Worm (Caenorhabditis elegans) whole organism, midembryonic: Measurements from ENCODE around the gene ZK666.14.
"Not testable (repeated sequence)": the region's sequence is repeated elsewhere in the genome, so short reads cannot be mapped to it uniquely, and the experiment has no call there.

ENCODE experiments used
- T22C8.4 ChIP-seq: fragments of 200-800 bp; sonication (Bioruptor generic); IDR thresholded peaks from 2 replicates; pipeline ENCODE4 v1.3.6; 2022; ENCODE audit warnings: missing genetic modification characterization, missing compliant biosample characterization
- cog-1 ChIP-seq: sonication (generic microtip); optimal IDR thresholded peaks from 2 replicates; lab custom pipeline; 2016; ENCODE audit warnings: missing genetic modification characterization, missing compliant biosample characterization
- flt-1 ChIP-seq: fragments of 200-800 bp; sonication (Bioruptor generic); IDR thresholded peaks from 2 replicates; pipeline ENCODE4 v1.3.6; 2022; ENCODE audit warnings: missing genetic modification characterization, missing compliant biosample characterization
- klf-2 ChIP-seq: fragments of 200-800 bp; sonication (Bioruptor generic); conservative IDR thresholded peaks from 2 replicates; pipeline ENCODE4 v1.3.6; 2022; ENCODE audit warnings: missing genetic modification reagents, missing genetic modification characterization, missing compliant biosample characterization
- med-1 ChIP-seq: sonication (generic microtip); optimal IDR thresholded peaks from 2 replicates; lab custom pipeline; 2017; ENCODE audit warnings: missing genetic modification characterization, mild to moderate bottlenecking, missing compliant biosample characterization, antibody characterized with exemption, missing genetic modification reagents; ENCODE audit not compliant: insufficient read depth
- ref-1 ChIP-seq: fragments of 200-800 bp; sonication (Bioruptor generic); conservative IDR thresholded peaks from 2 replicates; pipeline ENCODE4 v1.3.6; 2022; ENCODE audit warnings: missing genetic modification reagents, missing genetic modification characterization, missing compliant biosample characterization
- tab-1 ChIP-seq: fragments of 200-800 bp; sonication (Bioruptor generic); IDR thresholded peaks from 2 replicates; pipeline ENCODE4 v1.3.6; 2022; ENCODE audit warnings: missing genetic modification characterization, missing compliant biosample characterization
- ztf-23 ChIP-seq: fragments of 200-800 bp; sonication (Bioruptor generic); IDR thresholded peaks from 2 replicates; pipeline ENCODE4 v1.3.6; 2022; ENCODE audit warnings: missing genetic modification reagents, missing genetic modification characterization, missing compliant biosample characterization
- ztf-29 ChIP-seq: fragments of 200-800 bp; sonication (Bioruptor generic); IDR thresholded peaks from 2 replicates; pipeline ENCODE4 v1.3.6; 2022; ENCODE audit warnings: missing genetic modification reagents, missing genetic modification characterization, missing compliant biosample characterization

ZK666.14 gene

DNA sequence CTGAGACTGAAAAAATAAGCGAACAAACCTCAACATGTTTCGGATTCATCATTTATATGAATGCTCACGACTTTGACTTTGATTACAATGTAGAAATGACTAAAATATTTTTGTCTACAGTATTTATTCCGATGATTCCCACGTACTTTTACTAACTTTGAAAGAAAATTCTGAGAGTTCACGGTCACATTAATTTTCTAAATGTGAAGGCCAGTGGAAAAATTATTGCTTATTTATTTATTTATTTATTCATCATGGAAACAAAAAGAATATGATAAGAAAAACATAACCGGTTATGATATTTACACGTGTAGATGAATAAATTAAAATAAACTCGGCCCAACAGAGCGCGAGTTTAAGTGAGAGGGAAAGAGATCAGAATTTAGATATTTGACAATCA lies 1.5 kb upstream of the ZK666.14 start, which contains the start of gene ZK666.8:
ZK666.8 (minus strand) TSS at position 101 of the 400 bp plus-strand sequence.
- not testable (repeated sequence) for TF ChIP-seq med-1; klf-2 (GFP tag; lab: Robert Waterston, UW); ztf-29 (GFP tag; lab: Robert Waterston, UW)

DNA sequence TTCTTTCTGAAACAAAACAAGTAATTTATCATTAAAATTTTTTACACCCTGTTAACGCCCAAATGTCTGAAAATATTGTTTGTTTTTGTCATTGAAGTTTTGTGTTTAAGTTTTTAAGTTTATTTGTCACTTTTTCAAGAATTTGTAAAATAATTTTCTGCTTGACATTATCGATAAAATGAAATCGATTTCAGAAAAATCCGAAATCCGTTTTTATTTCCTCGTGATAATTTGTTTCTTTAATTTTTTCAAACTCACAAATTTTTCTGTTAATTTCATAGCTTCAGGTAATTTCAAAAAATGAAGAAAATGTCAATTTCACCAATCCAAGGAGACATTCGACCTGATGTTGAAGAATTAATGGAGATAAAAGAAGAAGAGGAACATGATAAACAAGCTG lies 1.3 kb downstream of the ZK666.14 start, which contains the start of gene ZK666.12:
ZK666.12 (plus strand) TSS at position 301 of the 400 bp plus-strand sequence.
- TF ChIP-seq T22C8.4: no peak
- no peak for TF ChIP-seq cog-1
- TF ChIP-seq ztf-23 (GFP tag; lab: Robert Waterston, UW): no peak

DNA sequence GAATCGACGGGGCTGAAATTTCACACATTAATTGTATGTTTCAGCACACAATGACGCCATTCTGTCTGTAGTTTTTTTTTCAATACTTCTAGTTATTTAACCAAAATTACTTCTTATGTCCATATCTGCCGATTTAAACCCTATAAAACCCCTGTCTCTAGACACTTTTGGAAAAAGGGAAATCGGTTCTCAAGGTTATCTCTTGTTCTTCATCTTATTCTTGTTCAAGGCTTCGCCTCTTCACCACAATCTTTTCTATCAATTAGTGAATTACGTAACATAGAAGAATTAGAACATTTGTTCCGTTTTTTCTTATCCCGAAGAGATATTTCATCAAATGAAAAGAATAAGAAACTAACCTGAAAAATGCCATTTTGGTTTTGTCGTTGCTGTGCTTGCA lies 6.1 kb downstream of the ZK666.14 start:
- TF ChIP-seq klf-2 (GFP tag; lab: Robert Waterston, UW) (no peak), ztf-29 (GFP tag; lab: Robert Waterston, UW) (no peak), flt-1 (GFP tag; lab: Robert Waterston, UW) (no peak), ztf-23 (GFP tag; lab: Robert Waterston, UW) (no peak), ref-1 (GFP tag; lab: Robert Waterston, UW) (no peak), tab-1 (GFP tag; lab: Robert Waterston, UW) (no peak), med-1 (no peak), T22C8.4 (no peak), cog-1 (no peak)

DNA sequence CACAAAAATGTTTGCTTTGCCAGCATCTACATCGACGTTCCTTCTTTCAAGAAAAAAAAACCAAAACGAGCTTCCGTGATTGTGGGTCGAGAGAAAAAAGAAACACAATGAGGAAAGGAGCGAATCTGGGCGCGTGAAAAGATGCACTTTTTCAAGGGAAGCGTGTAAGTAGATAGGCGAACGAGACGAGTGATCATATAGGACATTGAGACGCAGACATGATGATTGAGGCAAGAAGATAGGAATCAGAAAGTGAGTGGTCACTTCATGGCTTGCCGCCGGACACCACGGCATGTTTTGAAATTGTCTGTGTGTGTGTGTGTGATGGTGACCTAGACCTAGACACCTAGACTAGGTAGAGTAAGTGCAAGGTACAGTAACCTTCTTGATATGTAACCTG lies 7.0 kb downstream of the ZK666.14 start:
- TF ChIP-seq med-1 (no peak), T22C8.4 (no peak), klf-2 (GFP tag; lab: Robert Waterston, UW) (no peak), tab-1 (GFP tag; lab: Robert Waterston, UW) (no peak), ztf-23 (GFP tag; lab: Robert Waterston, UW) (no peak), flt-1 (GFP tag; lab: Robert Waterston, UW) (no peak), cog-1 (no peak), ztf-29 (GFP tag; lab: Robert Waterston, UW) (no peak)

DNA sequence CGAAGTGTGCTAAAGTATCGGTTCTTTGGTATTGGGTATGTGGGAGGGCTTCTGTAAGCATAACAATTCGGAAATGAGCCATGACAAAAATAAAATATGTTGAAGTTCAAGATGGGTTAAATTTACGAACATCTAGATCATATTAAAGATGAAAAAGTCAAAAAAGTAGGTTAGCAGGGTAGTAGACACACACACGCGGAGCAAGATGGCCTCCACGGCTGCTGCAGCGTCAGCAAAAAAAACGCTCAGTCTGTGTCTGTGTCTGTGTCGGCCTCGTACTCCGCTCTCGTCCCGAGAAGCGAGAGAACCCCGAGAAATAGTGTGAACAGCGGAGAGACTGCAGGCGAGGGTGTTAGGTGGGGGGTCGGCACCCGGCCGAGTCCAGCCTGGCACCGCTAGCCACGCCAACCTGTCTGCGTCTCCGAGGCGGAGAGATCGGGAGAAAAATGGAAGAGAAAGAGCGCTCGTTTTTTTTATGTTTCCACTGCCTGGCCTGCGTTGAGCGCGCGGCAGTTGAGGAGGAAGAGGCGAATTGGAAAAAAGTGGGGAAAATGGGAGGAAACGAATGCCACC lies 8.0 kb downstream of the ZK666.14 start, which contains the start of gene myrf-1:
myrf-1 (minus strand) TSS at position 51 of the 573 bp plus-strand sequence.
- TF ChIP-seq flt-1 (GFP tag; lab: Robert Waterston, UW) (0 out of 2 replicates have a peak, but pooled peaks have one; percentile 6), klf-2 (GFP tag; lab: Robert Waterston, UW) (no peak), med-1 (no peak), ztf-29 (GFP tag; lab: Robert Waterston, UW) (no peak), ztf-23 (GFP tag; lab: Robert Waterston, UW) (peak; percentile 56; the same call in 1 of the 2 replicates), T22C8.4 (no peak), tab-1 (GFP tag; lab: Robert Waterston, UW) (0 out of 2 replicates have a peak, but pooled peaks have one; percentile 67), cog-1 (peak; percentile 72), ref-1 (GFP tag; lab: Robert Waterston, UW) (no peak)

DNA sequence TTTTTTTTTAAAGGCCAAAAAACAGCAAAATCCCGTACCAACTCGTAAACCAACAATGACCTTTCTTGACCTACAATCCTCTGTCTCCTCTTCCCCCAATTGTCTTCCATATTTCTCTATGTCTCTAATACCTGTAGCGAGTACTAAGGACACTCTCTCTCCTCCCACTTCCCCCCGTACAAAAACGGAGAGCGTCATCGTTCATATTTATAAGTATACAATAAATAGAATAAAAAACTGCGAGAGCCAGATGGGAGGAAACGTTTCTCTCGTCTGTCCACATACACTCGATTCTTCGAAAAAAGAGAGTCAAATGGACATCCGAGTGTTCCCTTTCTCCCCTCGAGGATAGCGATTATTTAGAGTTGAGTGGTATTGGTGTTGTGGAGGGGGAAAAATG lies 10.2 kb downstream of the ZK666.14 start:
- no peak for TF ChIP-seq klf-2 (GFP tag; lab: Robert Waterston, UW)
- no peak for TF ChIP-seq flt-1 (GFP tag; lab: Robert Waterston, UW)

DNA sequence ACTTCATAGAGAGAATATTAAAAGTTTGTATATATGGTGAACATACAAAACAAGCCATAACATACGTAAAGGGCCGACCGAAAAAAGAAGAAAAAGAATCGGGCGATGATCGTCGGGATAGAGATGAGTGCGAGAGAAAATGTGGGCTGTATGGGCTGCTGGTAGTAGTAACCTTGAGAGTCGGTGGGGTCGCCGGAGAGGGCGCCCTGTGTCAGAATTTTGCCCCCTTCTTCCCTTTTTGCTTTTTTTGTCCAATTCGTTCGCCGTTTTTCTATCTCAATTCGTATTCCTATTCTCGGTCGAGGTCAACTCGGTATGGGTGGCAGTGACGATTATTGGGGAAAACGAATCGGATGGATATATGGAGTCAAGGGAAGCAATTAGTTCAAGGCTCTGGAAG lies 11.4 kb downstream of the ZK666.14 start:
- TF ChIP-seq T22C8.4 (no peak), flt-1 (GFP tag; lab: Robert Waterston, UW) (no peak), klf-2 (GFP tag; lab: Robert Waterston, UW) (no peak), med-1 (no peak), ztf-23 (GFP tag; lab: Robert Waterston, UW) (no peak), cog-1 (no peak), ref-1 (GFP tag; lab: Robert Waterston, UW) (no peak), ztf-29 (GFP tag; lab: Robert Waterston, UW) (no peak), tab-1 (GFP tag; lab: Robert Waterston, UW) (no peak)

DNA sequence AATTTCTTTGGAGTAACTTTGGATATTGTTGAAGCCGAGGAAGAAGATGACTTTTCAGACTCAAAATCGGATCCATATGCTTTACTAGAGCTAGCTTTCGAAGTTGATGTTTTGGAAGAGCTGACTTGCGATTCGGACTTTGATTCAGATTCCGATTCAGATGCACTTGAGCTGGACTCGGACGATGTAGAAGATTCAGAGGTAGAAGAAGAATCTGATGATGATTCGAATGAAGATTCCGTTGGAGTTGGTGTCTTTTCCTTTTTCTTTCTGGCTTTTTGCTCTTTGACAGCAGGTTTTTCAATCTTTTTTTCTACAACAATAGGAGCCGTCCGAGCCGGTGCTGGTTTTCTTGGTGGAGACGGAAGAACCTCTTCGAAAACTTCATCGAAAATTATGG lies 13.3 kb downstream of the ZK666.14 start:
- TF ChIP-seq tab-1 (GFP tag; lab: Robert Waterston, UW) (no peak), cog-1 (no peak), T22C8.4 (no peak), ztf-23 (GFP tag; lab: Robert Waterston, UW) (no peak), med-1 (no peak), ref-1 (GFP tag; lab: Robert Waterston, UW) (no peak), flt-1 (GFP tag; lab: Robert Waterston, UW) (no peak), ztf-29 (GFP tag; lab: Robert Waterston, UW) (no peak), klf-2 (GFP tag; lab: Robert Waterston, UW) (no peak)

DNA sequence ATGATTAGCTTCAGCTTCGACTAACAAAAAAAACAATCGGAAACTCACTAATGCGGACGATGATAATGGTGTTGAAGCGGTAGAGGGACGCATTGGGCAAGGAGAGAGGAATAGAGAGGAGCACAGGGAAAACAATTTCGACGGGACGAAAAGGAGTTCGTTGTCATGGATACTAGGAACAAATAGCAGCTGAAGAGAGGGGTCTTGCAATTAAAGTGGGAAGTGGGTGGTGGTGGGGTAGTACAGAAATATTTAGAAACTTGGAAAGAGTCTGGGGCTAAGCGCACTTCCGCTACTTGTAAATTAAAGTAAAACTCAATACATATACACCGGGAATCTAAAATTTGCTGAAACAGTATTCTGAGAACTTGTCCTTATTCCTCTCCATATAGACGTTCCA lies 15.2 kb downstream of the ZK666.14 start, which contains the start of gene F59B10.2:
F59B10.2 (minus strand) TSS at position 101 of the 400 bp plus-strand sequence.
- no peak for TF ChIP-seq tab-1 (GFP tag; lab: Robert Waterston, UW)
- TF ChIP-seq ztf-29 (GFP tag; lab: Robert Waterston, UW): no peak
- TF ChIP-seq flt-1 (GFP tag; lab: Robert Waterston, UW): no peak
- TF ChIP-seq cog-1: no peak
- TF ChIP-seq T22C8.4: no peak
- no peak for TF ChIP-seq med-1
- no peak for TF ChIP-seq ref-1 (GFP tag; lab: Robert Waterston, UW)
- TF ChIP-seq ztf-23 (GFP tag; lab: Robert Waterston, UW): no peak
- TF ChIP-seq klf-2 (GFP tag; lab: Robert Waterston, UW): no peak

DNA sequence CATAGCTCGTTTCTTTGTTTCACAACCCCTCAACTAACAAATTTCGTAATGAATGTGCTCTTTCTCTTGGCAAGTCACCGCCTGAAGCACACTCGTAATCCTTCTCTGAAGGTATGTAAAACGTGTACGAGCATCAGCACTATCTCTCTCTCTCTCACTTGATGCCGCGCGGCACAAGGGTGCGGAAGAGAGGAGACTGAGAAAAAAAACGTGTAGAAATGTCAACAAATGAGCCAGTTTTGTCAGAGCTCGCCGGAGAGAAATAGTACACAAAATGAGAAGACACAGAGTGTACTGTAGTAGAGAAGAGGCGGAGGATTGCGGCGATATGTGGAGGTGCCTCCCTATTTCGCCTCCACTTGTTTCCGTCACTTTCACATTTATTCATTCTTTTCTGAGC lies 15.7 kb downstream of the ZK666.14 start, which contains the start of gene F59B10.3:
F59B10.3 (plus strand) TSS at position 301 of the 400 bp plus-strand sequence.
- TF ChIP-seq med-1 (no peak), ztf-23 (GFP tag; lab: Robert Waterston, UW) (no peak)
